Worm (Caenorhabditis elegans) whole organism, L4 larva: ENCODE data around the gene Y53F4B.9.

Experiments used
- F49E8.2 ChIP-seq: sonication (generic microtip); optimal IDR thresholded peaks from 2 replicates; lab custom pipeline; 2016; ENCODE audit warnings: missing compliant biosample characterization, mild to moderate bottlenecking, missing genetic modification characterization, borderline replicate concordance
- ZK546.5 ChIP-seq, 2 experiments: sonication (generic microtip); optimal IDR thresholded peaks; 2 replicates each; lab custom pipeline; 2017; ENCODE audit warnings: missing biosample characterization in 2 of 2, missing genetic modification characterization in 2 of 2
- aha-1 ChIP-seq: fragments of 150-350 bp; peaks from one replicate; lab custom pipeline; 2014; ENCODE audit warnings: missing biosample characterization, missing genetic modification characterization
- ceh-82 ChIP-seq: sonication (generic microtip); optimal IDR thresholded peaks from 2 replicates; lab custom pipeline; 2017; ENCODE audit warnings: missing biosample characterization, missing genetic modification characterization
- daf-16 ChIP-seq, 3 experiments: sonication (generic microtip); optimal IDR thresholded peaks; 2 replicates each; lab custom pipeline; 2016 to 2017; ENCODE audit warnings: missing genetic modification characterization in 3 of 3, missing genetic modification reagents in 3 of 3, mild to moderate bottlenecking in 2 of 3, missing compliant biosample characterization in 2 of 3, missing biosample characterization in 1 of 3, moderate library complexity in 1 of 3
- dmd-6 ChIP-seq: fragments of 200-800 bp; sonication (Bioruptor generic); IDR thresholded peaks from 2 replicates; pipeline ENCODE4 v1.3.6; 2022; ENCODE audit warnings: missing genetic modification reagents, missing genetic modification characterization, missing compliant biosample characterization
- dmd-9 ChIP-seq: fragments of 200-800 bp; sonication (Bioruptor generic); IDR thresholded peaks from 2 replicates; pipeline ENCODE4 v1.3.6; 2022; ENCODE audit warnings: missing genetic modification reagents, missing genetic modification characterization, missing compliant biosample characterization
- dve-1 ChIP-seq: sonication (generic microtip); optimal IDR thresholded peaks from 2 replicates; lab custom pipeline; 2017; ENCODE audit warnings: antibody characterized with exemption, mild to moderate bottlenecking, missing genetic modification characterization, missing compliant biosample characterization; ENCODE audit not compliant: insufficient read depth
- hlh-11 ChIP-seq: fragments of 200-800 bp; sonication (Bioruptor generic); optimal IDR thresholded peaks from 2 replicates; lab custom pipeline; 2018; ENCODE audit warnings: mild to moderate bottlenecking, missing genetic modification characterization, missing compliant biosample characterization
- lin-13 ChIP-seq: fragments of 150-350 bp; optimal IDR thresholded peaks from 2 replicates; lab custom pipeline; 2014; ENCODE audit warnings: missing biosample characterization, missing genetic modification reagents, missing genetic modification characterization
- lin-15B ChIP-seq: fragments of 150-350 bp; sonication (generic microtip); optimal IDR thresholded peaks from 3 replicates; lab custom pipeline; 2014; ENCODE audit warnings: missing biosample characterization, missing genetic modification characterization
- lin-38 ChIP-seq: fragments of 200-800 bp; sonication (Bioruptor generic); IDR thresholded peaks from 2 replicates; pipeline ENCODE4 v1.3.6; 2022; ENCODE audit warnings: missing genetic modification reagents, missing genetic modification characterization, missing compliant biosample characterization
- nhr-28 ChIP-seq: fragments of 150-350 bp; optimal IDR thresholded peaks from 2 replicates; lab custom pipeline; 2014; ENCODE audit warnings: missing biosample characterization, missing genetic modification characterization
- nhr-48 ChIP-seq: sonication (generic microtip); optimal IDR thresholded peaks from 2 replicates; lab custom pipeline; 2016; ENCODE audit warnings: mild to moderate bottlenecking, missing genetic modification characterization, missing compliant biosample characterization
- nhr-77 ChIP-seq: fragments of 150-350 bp; optimal IDR thresholded peaks from 2 replicates; lab custom pipeline; 2014; ENCODE audit warnings: missing biosample characterization, missing genetic modification characterization
- php-3 ChIP-seq: fragments of 200-800 bp; sonication (Bioruptor generic); IDR thresholded peaks from 2 replicates; pipeline ENCODE4 v1.3.6; 2022; ENCODE audit warnings: missing genetic modification reagents, missing genetic modification characterization, missing compliant biosample characterization
- pqm-1 ChIP-seq: sonication (generic microtip); optimal IDR thresholded peaks from 2 replicates; lab custom pipeline; 2017; ENCODE audit warnings: missing biosample characterization, missing genetic modification characterization
- set-16 ChIP-seq: fragments of 200-800 bp; sonication (Bioruptor generic); IDR thresholded peaks from 2 replicates; pipeline ENCODE4 v1.3.6; 2022; ENCODE audit warnings: missing genetic modification reagents, missing genetic modification characterization, missing compliant biosample characterization
- unc-130 ChIP-seq: sonication (generic microtip); optimal IDR thresholded peaks from 2 replicates; lab custom pipeline; 2016; ENCODE audit warnings: missing genetic modification reagents, missing genetic modification characterization, missing compliant biosample characterization
- unc-39 ChIP-seq: sonication (generic microtip); optimal IDR thresholded peaks from 2 replicates; lab custom pipeline; 2017; ENCODE audit warnings: missing biosample characterization, missing genetic modification characterization
- zip-11 ChIP-seq: fragments of 200-800 bp; sonication (Bioruptor generic); IDR thresholded peaks from 2 replicates; pipeline ENCODE4 v1.3.6; 2022; ENCODE audit warnings: missing genetic modification characterization, missing compliant biosample characterization

Y53F4B.9 gene

ce11 chrII:14959273-14959672, 50.9 kb downstream of the Y53F4B.9 start:
- TF ChIP-seq dmd-6 (GFP tag; lab: Robert Waterston, UW): peak; percentile 36; the same call in 1 of the 2 replicates
- TF ChIP-seq ceh-82: no peak
- TF ChIP-seq daf-16 (GFP tag; optimal IDR thresholded peaks at IDR 0.05; lab: Kevin White, UChicago): no peak
- peak; percentile 84 for TF ChIP-seq daf-16 (tag; optimal IDR thresholded peaks at IDR 0.05; lab: Kevin White, UChicago)
- TF ChIP-seq nhr-28 (tag; lab: Kevin White, UChicago): peak; percentile 95
- no peak for TF ChIP-seq unc-130 (GFP tag; lab: Kevin White, UChicago)
- TF ChIP-seq ZK546.5 (tag; optimal IDR thresholded peaks at IDR 0.05; lab: Kevin White, UChicago): no peak
- TF ChIP-seq php-3 (GFP tag; lab: Robert Waterston, UW): peak; percentile 72; the same call in 1 of the 2 replicates
- TF ChIP-seq set-16: no peak
- TF ChIP-seq dve-1: peak; percentile 41
- no peak for TF ChIP-seq lin-15B (tag; lab: Kevin White, UChicago)
- peak; percentile 64 for TF ChIP-seq pqm-1 (tag; lab: Kevin White, UChicago)
- TF ChIP-seq nhr-77 (tag; lab: Kevin White, UChicago): peak; percentile 89
- TF ChIP-seq hlh-11: peak; percentile 44
- no peak for TF ChIP-seq lin-13 (GFP tag; lab: Kevin White, UChicago)

ce11 chrII:14958113-14958512, 52.1 kb downstream of the Y53F4B.9 start, which contains the start of gene Y53F4B.1:
TSS of gene Y53F4B.1 (minus strand) at chrII:14958213.
- TF ChIP-seq dmd-9 (GFP tag; lab: Robert Waterston, UW) (no peak), unc-39 (tag; lab: Kevin White, UChicago) (no peak), aha-1 (peak; percentile 33), nhr-28 (tag; lab: Kevin White, UChicago) (peak; percentile 52), F49E8.2 (tag; lab: Kevin White, UChicago) (no peak), nhr-48 (tag; lab: Kevin White, UChicago) (no peak), lin-38 (GFP tag; lab: Robert Waterston, UW) (no peak), zip-11 (no peak), pqm-1 (tag; lab: Kevin White, UChicago) (no peak)
